Fruit fly (Drosophila melanogaster) whole organism: Measurements from ENCODE around the gene geko.

Source experiments
- CG8478 ChIP-seq: fragments of >200 bp; optimal IDR thresholded peaks from 2 replicates; lab custom pipeline; 2018; ENCODE audit warnings: inconsistent platforms
- Dll ChIP-seq: fragments of >200 bp; optimal IDR thresholded peaks from 2 replicates; lab custom pipeline; 2017
- EcR ChIP-seq, 2 experiments: fragments of >200 bp; optimal IDR thresholded peaks; 2 replicates each; lab custom pipeline; 2017; ENCODE audit warnings: missing biosample characterization in 2 of 2, missing genetic modification characterization in 2 of 2, missing genetic modification reagents in 2 of 2
- pan ChIP-seq: fragments of >200 bp; optimal IDR thresholded peaks from 2 replicates; lab custom pipeline; 2017
- psq ChIP-seq: fragments of >200 bp; optimal IDR thresholded peaks from 2 replicates; lab custom pipeline; 2017
- usp ChIP-seq: fragments of >200 bp; optimal IDR thresholded peaks from 2 replicates; lab custom pipeline; 2017; ENCODE audit warnings: missing biosample characterization, missing genetic modification characterization, mixed read lengths

Gene geko

DNA sequence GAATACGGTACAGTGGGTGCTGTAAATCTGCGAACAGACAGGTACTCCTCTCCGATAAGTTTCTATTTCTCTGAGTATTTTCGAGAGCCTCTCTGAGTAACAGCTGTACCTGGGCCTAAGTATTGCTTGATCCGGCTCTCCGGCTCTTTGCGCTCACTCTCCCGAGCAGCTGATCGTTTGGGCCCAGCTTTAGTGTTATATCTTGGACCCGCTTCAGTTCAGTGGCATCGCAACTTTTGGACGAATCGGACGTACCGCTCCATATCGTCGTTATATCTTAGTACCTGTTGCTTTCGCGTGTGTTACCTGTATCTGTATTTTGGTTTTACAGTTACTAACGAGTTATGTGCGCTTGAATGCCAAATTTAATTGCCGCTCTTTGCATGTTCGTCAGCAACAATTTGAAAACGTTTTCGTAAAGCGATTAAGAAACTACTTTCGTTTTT, at the start of gene geko:
Gene geko, plus strand, starts transcription at position 219 of the 446 bp plus-strand sequence.
- TF ChIP-seq EcR (GFP tag; optimal IDR thresholded peaks at IDR 0.05; lab: Kevin White, UChicago) (peak in 1 of 2 experiments; percentile 56), psq (lab: Kevin White, UChicago) (no peak)

DNA sequence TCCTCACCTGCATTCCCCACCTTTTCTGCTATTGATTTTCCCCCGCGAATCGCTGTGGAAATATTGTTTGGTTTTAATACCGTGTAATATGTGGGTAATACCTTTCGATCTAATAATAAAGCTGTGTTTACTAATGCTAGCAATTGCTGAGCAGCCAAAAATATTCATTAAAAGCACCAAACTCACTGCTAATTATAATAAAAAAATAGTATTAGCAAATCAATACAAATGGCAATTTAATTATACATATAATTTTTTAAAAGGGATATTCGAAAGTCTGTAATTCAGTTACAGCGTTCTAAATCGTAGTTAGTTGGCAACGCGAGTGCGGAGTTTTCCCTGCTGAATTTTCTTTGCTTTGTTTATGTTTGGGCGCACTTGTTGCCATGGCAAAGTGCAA, 45.3 kb upstream of the geko start:
- TF ChIP-seq CG8478 (no peak), usp (GFP tag; lab: Kevin White, UChicago) (no peak), EcR (GFP tag; optimal IDR thresholded peaks at IDR 0.05; lab: Kevin White, UChicago) (no peak), pan (no peak), Dll (lab: Kevin White, UChicago) (no peak), psq (lab: Kevin White, UChicago) (no peak)

DNA sequence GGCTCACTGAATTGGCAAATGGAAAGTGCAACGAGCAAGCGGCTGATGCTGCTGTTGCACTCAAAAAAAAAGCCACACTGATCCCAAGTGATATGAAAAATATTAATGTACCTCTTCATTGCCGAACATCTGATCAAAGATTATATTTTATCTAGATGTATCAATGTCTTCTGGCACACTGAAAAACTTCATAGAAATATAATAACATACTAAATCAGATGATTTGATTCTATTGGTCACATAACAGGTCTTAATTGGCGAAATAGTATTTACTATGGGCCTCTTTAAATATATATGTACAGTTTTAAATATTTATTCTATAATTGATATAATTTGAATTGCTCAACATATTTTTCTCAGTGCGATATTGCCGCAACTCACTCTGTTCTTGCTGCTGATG, 42.5 kb upstream of the geko start:
- TF ChIP-seq usp (GFP tag; lab: Kevin White, UChicago) (no peak), psq (lab: Kevin White, UChicago) (no peak), pan (no peak), EcR (GFP tag; optimal IDR thresholded peaks at IDR 0.05; lab: Kevin White, UChicago) (no peak), CG8478 (no peak), Dll (lab: Kevin White, UChicago) (no peak)

DNA sequence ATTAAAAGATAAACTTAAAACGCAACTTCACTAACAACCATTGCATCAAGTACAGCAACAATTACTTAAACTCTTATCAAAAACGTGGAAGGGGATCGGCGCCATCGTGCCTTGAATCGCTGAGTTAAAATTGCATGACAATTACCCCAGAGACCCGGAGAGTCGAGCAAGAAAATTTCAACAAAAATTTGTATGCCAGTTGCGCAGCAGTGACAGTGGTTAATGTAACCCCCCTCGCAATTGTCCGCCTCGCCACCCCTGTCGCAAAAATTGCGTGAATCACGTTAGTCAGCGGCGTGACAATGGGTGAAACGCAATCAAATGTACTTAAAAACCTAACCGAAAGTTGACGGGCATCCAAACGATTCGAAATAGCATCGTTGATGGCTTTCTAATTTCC, 39.5 kb upstream of the geko start:
- TF ChIP-seq Dll (lab: Kevin White, UChicago): no peak
- no peak for TF ChIP-seq psq (lab: Kevin White, UChicago)
- TF ChIP-seq usp (GFP tag; lab: Kevin White, UChicago): no peak
- no peak for TF ChIP-seq EcR (GFP tag; optimal IDR thresholded peaks at IDR 0.05; lab: Kevin White, UChicago)
- TF ChIP-seq pan: no peak
- TF ChIP-seq CG8478: no peak

DNA sequence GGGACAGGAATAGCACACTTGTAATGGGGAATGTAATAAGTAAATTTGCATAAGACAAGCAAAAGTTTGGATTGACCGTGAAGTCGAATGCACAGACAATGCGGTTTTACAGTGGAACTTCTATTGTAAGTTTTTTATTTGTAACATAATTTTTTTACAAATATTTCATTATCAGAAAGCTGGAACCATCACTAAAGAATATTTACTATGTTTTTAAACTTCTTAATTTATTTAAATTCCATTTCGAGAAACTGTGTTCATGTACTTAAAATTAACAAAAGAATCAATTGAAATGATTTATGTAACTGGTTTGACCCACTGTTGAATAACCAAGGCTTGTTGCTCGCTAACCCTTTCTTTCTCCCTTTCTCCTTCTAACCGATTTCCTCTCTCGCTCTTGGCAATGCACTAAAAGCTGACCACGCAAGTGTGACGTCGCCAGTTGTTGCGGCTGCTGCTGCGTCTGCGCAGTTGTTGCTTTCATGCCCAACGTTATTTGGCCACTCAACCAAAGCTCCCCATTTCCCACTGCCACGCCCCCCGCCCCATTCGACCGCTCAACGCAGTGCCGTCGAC, 37.7 kb upstream of the geko start:
- no peak for TF ChIP-seq usp (GFP tag; lab: Kevin White, UChicago)
- no peak for TF ChIP-seq EcR (GFP tag; optimal IDR thresholded peaks at IDR 0.05; lab: Kevin White, UChicago)
- no peak for TF ChIP-seq psq (lab: Kevin White, UChicago)
- TF ChIP-seq Dll (lab: Kevin White, UChicago): no peak
- TF ChIP-seq CG8478: no peak
- no peak for TF ChIP-seq pan

DNA sequence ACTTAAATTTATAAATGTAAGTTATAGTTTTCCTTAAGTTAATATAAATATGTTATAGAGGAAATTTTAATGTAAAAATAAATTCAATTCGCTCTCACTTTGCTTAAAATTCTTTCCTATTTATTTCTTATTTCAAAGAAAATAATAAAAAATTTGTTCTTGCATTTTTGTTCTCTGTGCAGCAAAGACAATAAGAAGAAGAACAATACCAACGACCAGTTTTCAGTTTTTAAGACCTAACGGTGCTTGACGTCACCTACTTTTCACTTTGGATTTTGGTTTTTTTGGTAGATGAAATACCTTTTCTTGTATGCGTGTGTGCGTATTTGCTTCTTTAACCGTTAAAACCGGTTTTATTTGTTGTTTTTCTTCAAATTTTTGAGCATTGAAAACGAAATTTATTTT, 37.0 kb upstream of the geko start:
- TF ChIP-seq Dll (lab: Kevin White, UChicago): no peak
- TF ChIP-seq EcR (GFP tag; optimal IDR thresholded peaks at IDR 0.05; lab: Kevin White, UChicago): no peak
- no peak for TF ChIP-seq usp (GFP tag; lab: Kevin White, UChicago)
- no peak for TF ChIP-seq pan
- TF ChIP-seq psq (lab: Kevin White, UChicago): no peak
- no peak for TF ChIP-seq CG8478

DNA sequence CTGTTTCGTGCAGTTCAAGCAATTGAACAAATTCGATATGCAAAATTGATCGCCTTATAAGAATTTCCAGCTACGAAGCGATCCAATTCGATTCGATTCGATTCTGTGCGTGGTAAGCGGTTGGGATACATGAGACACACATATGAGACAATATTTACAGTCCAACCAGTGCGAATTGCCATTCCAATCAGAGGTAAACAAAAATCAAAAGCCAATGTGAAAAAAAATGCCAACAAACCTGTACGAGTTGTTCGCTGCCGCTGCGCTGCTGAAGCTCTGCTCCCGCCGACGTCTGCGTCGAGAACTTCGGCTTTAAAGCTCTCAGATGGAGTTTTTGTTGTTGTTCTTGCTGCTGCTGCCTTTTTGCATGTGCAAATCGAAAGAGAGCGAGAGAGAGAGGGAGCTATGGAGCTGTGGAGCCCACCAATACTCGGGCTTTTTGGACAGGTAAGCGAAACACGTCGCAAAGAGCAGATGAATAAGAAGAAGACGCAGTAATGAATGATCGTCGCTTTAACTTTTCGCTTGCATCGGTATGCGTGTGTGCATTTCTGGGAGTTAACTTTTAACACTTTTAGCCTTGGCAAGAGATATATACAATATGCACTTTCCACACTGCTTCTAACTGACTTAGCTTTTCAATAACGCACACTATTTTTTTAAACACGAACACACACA, 33.7 kb upstream of the geko start:
- TF ChIP-seq EcR (GFP tag; optimal IDR thresholded peaks at IDR 0.05; lab: Kevin White, UChicago) (no peak), psq (lab: Kevin White, UChicago) (no peak), pan (no peak), CG8478 (no peak), Dll (lab: Kevin White, UChicago) (no peak), usp (GFP tag; lab: Kevin White, UChicago) (no peak)

DNA sequence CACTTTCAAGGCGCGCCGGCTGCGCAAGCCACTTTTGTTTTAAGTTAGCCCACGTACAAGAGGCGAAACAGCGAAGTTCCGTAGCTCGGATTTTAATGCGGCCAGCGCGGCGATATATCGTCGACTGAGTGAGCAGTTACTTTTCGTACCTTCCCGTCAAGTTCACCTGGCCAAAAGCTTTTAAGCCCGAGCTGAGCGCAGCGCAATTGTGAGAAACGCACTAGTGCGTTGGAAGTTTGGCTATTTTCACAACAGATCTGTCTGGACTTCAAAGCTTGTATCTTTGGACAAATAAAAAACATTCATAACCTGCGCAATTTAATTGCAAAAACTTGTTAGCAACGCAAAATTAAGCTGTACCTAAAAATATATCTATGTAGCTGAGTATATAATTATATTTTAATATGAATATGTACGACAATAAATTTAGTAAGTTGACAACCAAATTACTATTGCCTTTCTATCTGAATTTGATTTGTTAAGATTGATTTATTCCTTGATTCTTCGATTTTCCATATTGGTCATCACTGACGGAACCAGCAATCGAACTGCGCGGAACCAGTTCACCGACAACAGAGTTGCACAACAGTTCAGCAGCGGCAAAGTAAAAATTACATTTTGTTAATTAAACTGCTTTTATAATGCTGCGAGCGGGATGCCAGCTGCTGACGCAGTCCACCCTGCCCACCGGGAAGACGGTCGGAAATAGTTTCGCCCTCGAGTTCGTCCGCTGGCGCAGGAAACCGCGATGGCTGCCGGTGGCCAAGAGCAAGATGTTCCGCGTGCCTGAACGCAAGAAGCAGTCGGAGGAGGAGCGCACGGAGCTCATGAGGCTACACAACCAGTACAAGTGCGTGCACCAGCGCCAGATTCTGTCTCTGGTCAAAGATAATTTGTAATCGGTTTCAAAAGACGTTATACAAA, 32.9 kb upstream of the geko start, which contains the start of the genes CG13698 and mRpS26:
Gene CG13698, minus strand, starts transcription at position 129 of the 924 bp plus-strand sequence.
Gene mRpS26, plus strand, starts transcription at position 559 of the 924 bp plus-strand sequence.
- no peak for TF ChIP-seq pan
- TF ChIP-seq EcR (GFP tag; optimal IDR thresholded peaks at IDR 0.05; lab: Kevin White, UChicago): no peak
- no peak for TF ChIP-seq Dll (lab: Kevin White, UChicago)
- TF ChIP-seq CG8478: no peak
- TF ChIP-seq psq (lab: Kevin White, UChicago): no peak
- TF ChIP-seq usp (GFP tag; lab: Kevin White, UChicago): no peak

DNA sequence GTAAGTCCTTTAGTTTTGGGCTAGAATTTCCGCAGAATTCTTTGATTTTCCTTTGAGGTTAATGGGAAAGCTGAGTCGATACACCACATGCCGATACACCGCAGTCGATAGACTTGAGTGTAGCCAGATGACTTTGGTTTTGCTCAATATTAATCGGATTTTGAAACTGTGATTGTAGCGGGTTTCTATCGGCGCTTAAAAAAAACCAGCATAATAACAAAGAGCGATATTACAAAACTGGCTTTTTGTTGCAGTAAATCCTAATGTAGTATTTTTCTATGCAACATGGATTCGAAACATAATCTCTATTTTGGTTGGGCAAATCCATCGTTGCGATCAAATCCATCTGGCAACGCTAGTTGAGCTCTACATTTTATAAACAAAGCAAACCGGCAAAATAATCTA, 29.7 kb upstream of the geko start, which contains the start of the genes Polr3D and mus304:
Gene Polr3D, minus strand, starts transcription at position 116 of the 405 bp plus-strand sequence.
Gene mus304, plus strand, starts transcription at position 356 of the 405 bp plus-strand sequence.
- TF ChIP-seq pan (no peak), CG8478 (no peak), Dll (lab: Kevin White, UChicago) (no peak), psq (lab: Kevin White, UChicago) (no peak), usp (GFP tag; lab: Kevin White, UChicago) (no peak), EcR (GFP tag; optimal IDR thresholded peaks at IDR 0.05; lab: Kevin White, UChicago) (no peak)

DNA sequence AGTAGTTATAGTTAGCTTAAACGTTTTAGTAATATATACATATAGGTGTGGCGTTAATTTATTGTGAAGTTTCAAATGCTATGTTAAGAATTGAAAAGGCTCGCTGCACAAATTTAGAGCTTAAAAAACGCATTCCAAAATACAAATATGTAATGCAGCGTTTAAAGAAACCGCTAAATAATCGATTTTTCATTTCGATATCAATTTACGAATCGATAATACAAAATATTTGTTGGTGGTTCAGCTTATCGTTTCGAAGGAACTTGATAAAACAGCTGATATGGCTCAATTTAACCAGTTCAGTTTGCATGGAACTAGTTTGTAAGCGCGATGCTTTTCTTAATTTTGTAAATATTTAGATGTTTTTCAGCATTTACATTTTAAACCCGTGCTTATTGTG, 26.5 kb upstream of the geko start, which contains the start of the genes CG32195 and CG7341:
Gene CG32195, plus strand, starts transcription at position 291 of the 400 bp plus-strand sequence.
Gene CG7341, plus strand, starts transcription at position 291 of the 400 bp plus-strand sequence.
- no peak for TF ChIP-seq EcR (GFP tag; optimal IDR thresholded peaks at IDR 0.05; lab: Kevin White, UChicago)
- TF ChIP-seq psq (lab: Kevin White, UChicago): no peak
- TF ChIP-seq Dll (lab: Kevin White, UChicago): no peak
- no peak for TF ChIP-seq pan
- no peak for TF ChIP-seq usp (GFP tag; lab: Kevin White, UChicago)
- TF ChIP-seq CG8478: no peak
